Fruit fly (Drosophila melanogaster): Measurements from ENCODE around the gene CG4914.

- TF ChIP-seq Pif1A (GFP tag; optimal IDR thresholded peaks at IDR 0.05) (no peak), CG14655 (GFP tag; optimal IDR thresholded peaks at IDR 0.05) (no peak), rn (GFP tag; IDR thresholded peaks at IDR 0.05) (no peak)
These were observed 9.3 kb downstream of the CG4914 start for dm6 chr3L:14668638-14669037.
